Worm (Caenorhabditis elegans) whole organism, L4 larva: ENCODE data around the gene nuc-1.

Experiments used
- F26F4.8 ChIP-seq: fragments of 200-800 bp; sonication (Bioruptor generic); conservative IDR thresholded peaks from 2 replicates; pipeline ENCODE4 v1.3.6; 2022; ENCODE audit warnings: missing genetic modification characterization, missing compliant biosample characterization
- R02D3.7 ChIP-seq: fragments of 150-350 bp; sonication (generic microtip); optimal IDR thresholded peaks from 3 replicates; lab custom pipeline; 2014; ENCODE audit warnings: missing biosample characterization, missing genetic modification characterization
- T20F7.1 ChIP-seq: fragments of 200-800 bp; sonication (Bioruptor generic); optimal IDR thresholded peaks from 2 replicates; lab custom pipeline; 2018; ENCODE audit warnings: mild to moderate bottlenecking, missing genetic modification characterization, missing compliant biosample characterization
- Y5F2A.4 ChIP-seq: fragments of 200-800 bp; sonication (Bioruptor generic); optimal IDR thresholded peaks from 2 replicates; lab custom pipeline; 2018; ENCODE audit warnings: mild to moderate bottlenecking, missing genetic modification characterization, missing compliant biosample characterization
- aha-1 ChIP-seq: fragments of 150-350 bp; peaks from one replicate; lab custom pipeline; 2014; ENCODE audit warnings: missing biosample characterization, missing genetic modification characterization
- arid-1 ChIP-seq: fragments of 200-800 bp; sonication (Bioruptor generic); conservative IDR thresholded peaks from 2 replicates; pipeline ENCODE4 v1.3.6; 2022; ENCODE audit warnings: missing genetic modification reagents, missing genetic modification characterization, missing compliant biosample characterization
- ceh-20 ChIP-seq: fragments of 200-800 bp; sonication (Bioruptor generic); IDR thresholded peaks from 2 replicates; pipeline ENCODE4 v1.3.6; 2022; ENCODE audit warnings: missing genetic modification reagents, missing genetic modification characterization, missing compliant biosample characterization
- ceh-32 ChIP-seq: sonication (generic microtip); optimal IDR thresholded peaks from 2 replicates; lab custom pipeline; 2016; ENCODE audit warnings: mild to moderate bottlenecking, missing genetic modification characterization, missing compliant biosample characterization; ENCODE audit not compliant: poor library complexity
- ceh-62 ChIP-seq: sonication (generic microtip); optimal IDR thresholded peaks from 2 replicates; lab custom pipeline; 2017; ENCODE audit warnings: missing biosample characterization, missing genetic modification characterization
- daf-12 ChIP-seq: fragments of 150-350 bp; optimal IDR thresholded peaks from 2 replicates; lab custom pipeline; 2014; ENCODE audit warnings: missing biosample characterization, missing genetic modification reagents, missing genetic modification characterization
- dmd-6 ChIP-seq: fragments of 200-800 bp; sonication (Bioruptor generic); IDR thresholded peaks from 2 replicates; pipeline ENCODE4 v1.3.6; 2022; ENCODE audit warnings: missing genetic modification reagents, missing genetic modification characterization, missing compliant biosample characterization
- dmd-9 ChIP-seq: fragments of 200-800 bp; sonication (Bioruptor generic); IDR thresholded peaks from 2 replicates; pipeline ENCODE4 v1.3.6; 2022; ENCODE audit warnings: missing genetic modification reagents, missing genetic modification characterization, missing compliant biosample characterization
- egl-43 ChIP-seq: fragments of 200-800 bp; sonication (Bioruptor generic); IDR thresholded peaks from 2 replicates; pipeline ENCODE4 v1.3.6; 2022; ENCODE audit warnings: missing genetic modification reagents, missing genetic modification characterization, missing compliant biosample characterization
- fkh-10 ChIP-seq: fragments of 150-350 bp; optimal IDR thresholded peaks from 2 replicates; lab custom pipeline; 2014; ENCODE audit warnings: missing biosample characterization, missing genetic modification reagents, missing genetic modification characterization
- gei-8 ChIP-seq: fragments of 200-800 bp; sonication (Bioruptor generic); optimal IDR thresholded peaks from 2 replicates; lab custom pipeline; 2018; ENCODE audit warnings: mild to moderate bottlenecking, missing genetic modification characterization, missing compliant biosample characterization
- hlh-11 ChIP-seq: fragments of 200-800 bp; sonication (Bioruptor generic); optimal IDR thresholded peaks from 2 replicates; lab custom pipeline; 2018; ENCODE audit warnings: mild to moderate bottlenecking, missing genetic modification characterization, missing compliant biosample characterization
- jun-1 ChIP-seq: fragments of 150-350 bp; optimal IDR thresholded peaks from 2 replicates; lab custom pipeline; 2014; ENCODE audit warnings: missing biosample characterization, missing genetic modification reagents, missing genetic modification characterization
- lir-3 ChIP-seq: sonication (generic microtip); optimal IDR thresholded peaks from 2 replicates; lab custom pipeline; 2016; ENCODE audit warnings: mild to moderate bottlenecking, missing genetic modification characterization, missing compliant biosample characterization
- lsy-2 ChIP-seq, 2 experiments: fragments of 150-350 bp in 1 of 2; sonication (generic microtip) in 1 of 2; optimal IDR thresholded peaks; 2 replicates each; lab custom pipeline; 2014 to 2017; ENCODE audit warnings: missing biosample characterization in 2 of 2, missing genetic modification characterization in 2 of 2
- mdt-29 ChIP-seq: fragments of 200-800 bp; sonication (Bioruptor generic); IDR thresholded peaks from 2 replicates; pipeline ENCODE4 v1.3.6; 2022; ENCODE audit warnings: missing genetic modification reagents, missing genetic modification characterization, missing compliant biosample characterization
- mes-2 ChIP-seq: sonication (generic microtip); optimal IDR thresholded peaks from 2 replicates; lab custom pipeline; 2016; ENCODE audit warnings: missing genotype, mild to moderate bottlenecking, missing genetic modification characterization, missing compliant biosample characterization; ENCODE audit not compliant: poor library complexity, severe bottlenecking
- mxl-3 ChIP-seq: fragments of 200-800 bp; sonication (Bioruptor generic); optimal IDR thresholded peaks from 2 replicates; lab custom pipeline; 2018; ENCODE audit warnings: mild to moderate bottlenecking, missing genetic modification characterization, missing compliant biosample characterization
- nhr-28 ChIP-seq: fragments of 150-350 bp; optimal IDR thresholded peaks from 2 replicates; lab custom pipeline; 2014; ENCODE audit warnings: missing biosample characterization, missing genetic modification characterization
- tra-1 ChIP-seq: fragments of 200-800 bp; sonication (Bioruptor generic); IDR thresholded peaks from 2 replicates; pipeline ENCODE4 v1.3.6; 2022; ENCODE audit warnings: missing genetic modification reagents, missing genetic modification characterization, missing compliant biosample characterization
- unc-62 ChIP-seq, 3 experiments: fragments of 150-350 bp in 1 of 3; sonication (generic microtip); optimal IDR thresholded peaks in 2 of 3; peaks in 1 of 3; 1 replicate in 1 of 3; 2 replicates in 2 of 3; lab custom pipeline; 2014 to 2017; ENCODE audit warnings: missing biosample characterization in 3 of 3, missing genetic modification characterization in 3 of 3, missing genetic modification reagents in 3 of 3, missing genotype in 1 of 3
- zfp-3 ChIP-seq: fragments of 200-800 bp; sonication (Bioruptor generic); conservative IDR thresholded peaks from 2 replicates; pipeline ENCODE4 v1.3.6; 2022; ENCODE audit warnings: missing genetic modification reagents, missing genetic modification characterization, missing compliant biosample characterization
- zip-11 ChIP-seq: fragments of 200-800 bp; sonication (Bioruptor generic); IDR thresholded peaks from 2 replicates; pipeline ENCODE4 v1.3.6; 2022; ENCODE audit warnings: missing genetic modification characterization, missing compliant biosample characterization

The nuc-1 gene

DNA sequence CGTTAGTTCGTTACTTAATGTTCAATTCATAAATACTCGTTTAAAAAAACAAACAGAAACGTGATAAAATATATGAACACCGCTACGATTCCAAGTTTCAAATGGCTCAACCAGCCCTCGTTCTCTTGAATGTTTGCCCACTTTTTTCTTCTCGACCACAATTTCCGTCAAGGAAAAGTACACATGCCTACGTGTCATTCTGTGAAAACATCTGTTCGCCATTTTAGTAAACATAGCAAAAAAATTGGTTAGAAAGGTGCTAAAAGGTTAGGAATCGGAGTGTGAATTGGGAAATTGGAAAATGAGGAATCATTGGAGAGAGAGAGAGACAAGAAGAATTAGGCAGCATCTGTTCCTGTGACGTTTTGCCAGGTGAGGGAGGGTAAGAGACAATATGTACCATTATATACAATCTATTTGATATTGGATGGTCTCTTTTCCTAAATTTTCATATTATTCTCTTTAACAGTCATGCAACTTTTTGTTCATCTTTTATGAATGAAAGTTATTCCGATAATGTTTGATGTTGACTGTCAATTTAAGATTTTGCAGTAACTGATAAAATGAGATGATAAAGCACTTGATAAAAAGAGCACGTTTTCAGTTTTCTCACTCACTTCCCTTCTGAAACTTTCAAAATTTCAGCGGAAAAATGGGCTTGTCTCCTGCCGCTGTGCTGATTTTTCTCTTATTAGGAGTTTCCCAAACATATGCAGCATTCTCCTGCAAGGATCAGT is at the start of gene nuc-1 (continued):
- no peak for TF ChIP-seq ceh-62 (tag; lab: Kevin White, UChicago)
- no peak for TF ChIP-seq dmd-9 (GFP tag; lab: Robert Waterston, UW)

ce11 chrX:9491439-9491838 is 48.3 kb upstream of the nuc-1 start:
- TF ChIP-seq unc-62 (GFP tag; optimal IDR thresholded peaks at IDR 0.05 in 1 of 2; lab: Kevin White, UChicago) (peak in 1 of 2 experiments; percentile 19), unc-62 (tag; optimal IDR thresholded peaks at IDR 0.05; lab: Kevin White, UChicago) (no peak), zfp-3 (GFP tag; lab: Robert Waterston, UW) (no peak), aha-1 (tag; lab: Kevin White, UChicago) (peak; percentile 75), nhr-28 (peak; percentile 52), mxl-3 (GFP tag; lab: Kevin White, UChicago) (peak; percentile 6), dmd-6 (GFP tag; lab: Robert Waterston, UW) (0 out of 2 replicates have a peak, but pooled peaks have one; percentile 11), gei-8 (GFP tag; lab: Kevin White, UChicago) (no peak)
- TF ChIP-seq, all 104 proteins: peak for 5

DNA sequence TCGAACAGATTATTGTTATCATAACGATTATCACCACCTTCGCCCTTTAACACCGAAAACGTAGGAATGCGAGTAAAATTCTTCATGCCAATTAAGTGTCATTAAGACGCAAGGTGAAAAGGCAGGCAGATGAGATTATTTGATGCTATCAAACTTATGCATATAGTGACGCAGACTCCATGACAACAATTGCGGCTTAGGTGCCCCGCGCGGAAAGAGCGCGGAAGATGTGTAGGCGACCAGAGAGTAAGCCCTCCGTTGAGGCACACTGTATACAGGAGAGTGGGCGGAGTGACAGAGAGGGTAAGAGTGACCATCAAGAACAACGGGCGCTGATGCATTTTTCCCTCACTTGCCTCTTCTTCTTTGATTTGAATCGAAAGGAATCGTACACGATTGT is 45.0 kb upstream of the nuc-1 start:
- TF ChIP-seq jun-1 (tag; lab: Kevin White, UChicago) (no peak), hlh-11 (tag; lab: Kevin White, UChicago) (peak; percentile 8)

- no peak for TF ChIP-seq zip-11 (GFP tag; lab: Robert Waterston, UW)
- peak in 1 of 2 experiments; percentile 68 for TF ChIP-seq unc-62 (GFP tag; optimal IDR thresholded peaks at IDR 0.05 in 1 of 2; lab: Kevin White, UChicago)
- TF ChIP-seq unc-62 (tag; optimal IDR thresholded peaks at IDR 0.05; lab: Kevin White, UChicago), result no peak
- TF ChIP-seq aha-1 (tag; lab: Kevin White, UChicago), result peak; percentile 56
These were observed 40.4 kb upstream of the nuc-1 start for ce11 chrX:9499355-9499754.

- TF ChIP-seq Y5F2A.4 (GFP tag; lab: Kevin White, UChicago) (no peak), ceh-32 (tag; lab: Kevin White, UChicago) (no peak), egl-43 (GFP tag; lab: Robert Waterston, UW) (no peak), lir-3 (tag; lab: Kevin White, UChicago) (no peak), hlh-11 (tag; lab: Kevin White, UChicago) (no peak), fkh-10 (GFP tag; lab: Kevin White, UChicago) (no peak), daf-12 (tag; lab: Kevin White, UChicago) (no peak), F26F4.8 (GFP tag; lab: Robert Waterston, UW) (no peak), mdt-29 (GFP tag; lab: Robert Waterston, UW) (no peak), R02D3.7 (tag; lab: Kevin White, UChicago) (no peak), tra-1 (GFP tag; lab: Robert Waterston, UW) (no peak), T20F7.1 (GFP tag; lab: Kevin White, UChicago) (no peak), lsy-2 (tag; optimal IDR thresholded peaks at IDR 0.05; lab: Kevin White, UChicago) (no peak), arid-1 (no peak)
These were observed 35.5 kb upstream of the nuc-1 start for ce11 chrX:9504221-9504620.

DNA sequence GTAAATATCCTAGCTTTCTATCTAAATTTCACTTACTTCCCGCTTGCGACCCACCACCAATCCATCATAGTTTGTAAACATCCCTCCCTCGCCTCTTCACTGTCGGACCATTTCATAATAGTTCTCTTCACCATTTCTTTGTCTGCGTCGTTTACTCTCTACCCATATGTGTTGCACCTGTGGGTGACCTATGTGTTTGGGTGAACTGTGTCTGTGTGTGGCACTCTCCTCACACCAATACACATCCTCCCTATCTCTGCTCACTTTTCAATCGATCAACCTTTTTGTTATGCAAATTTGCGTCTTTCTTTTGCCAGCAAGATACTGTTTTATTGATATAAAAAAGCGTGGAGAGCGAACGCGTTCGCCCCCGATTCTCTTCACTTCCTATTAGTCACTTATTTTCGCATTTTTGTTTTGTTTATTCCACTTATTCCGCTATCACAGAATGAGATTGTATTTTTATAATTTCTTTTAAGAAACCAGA is 34.8 kb upstream of the nuc-1 start:
- TF ChIP-seq ceh-20 (GFP tag; lab: Robert Waterston, UW) (no peak), unc-62 (GFP tag; optimal IDR thresholded peaks at IDR 0.05 in 1 of 2; lab: Kevin White, UChicago) (peak in 1 of 2 experiments; percentile 92), unc-62 (tag; optimal IDR thresholded peaks at IDR 0.05; lab: Kevin White, UChicago) (no peak), mes-2 (tag; lab: Kevin White, UChicago) (peak; percentile 24)
